Fruit fly (Drosophila melanogaster) whole organism, embryonic: ENCODE results near the gene Plod.

ENCODE experiments used
- Ada2b ChIP-seq: fragments of 200-800 bp; sonication (Bioruptor generic); IDR thresholded peaks from 2 replicates; pipeline ENCODE4 v1.3.6; 2022; ENCODE audit warnings: missing biosample characterization, missing genetic modification characterization
- CG1024 ChIP-seq: fragments of 200-800 bp; sonication (Bioruptor generic); IDR thresholded peaks from 2 replicates; pipeline ENCODE4 v1.3.6; 2022; ENCODE audit warnings: missing biosample characterization, missing genetic modification characterization
- CG10462 ChIP-seq: fragments of 200-800 bp; sonication (Bioruptor generic); optimal IDR thresholded peaks from 2 replicates; lab custom pipeline; 2016; ENCODE audit warnings: missing biosample characterization, missing genetic modification characterization
- CG11398 ChIP-seq: fragments of 200-800 bp; sonication (Bioruptor generic); optimal IDR thresholded peaks from 2 replicates; lab custom pipeline; 2016; ENCODE audit warnings: missing biosample characterization, missing genetic modification characterization
- CG12104 ChIP-seq: fragments of 200-800 bp; sonication (Bioruptor generic); optimal IDR thresholded peaks from 3 replicates; lab custom pipeline; 2016; ENCODE audit warnings: missing biosample characterization, missing genetic modification characterization
- CG12219 ChIP-seq: fragments of 200-800 bp; sonication (Bioruptor generic); optimal IDR thresholded peaks from 3 replicates; lab custom pipeline; 2018; ENCODE audit warnings: missing biosample characterization, mild to moderate bottlenecking, missing genetic modification characterization
- CG12236 ChIP-seq: fragments of 200-800 bp; sonication (Bioruptor generic); optimal IDR thresholded peaks from 2 replicates; lab custom pipeline; 2016; ENCODE audit warnings: missing biosample characterization, missing genetic modification characterization
- CG1529 ChIP-seq: fragments of 200-800 bp; sonication (Bioruptor generic); optimal IDR thresholded peaks from 3 replicates; lab custom pipeline; 2018; ENCODE audit warnings: missing biosample characterization, missing genetic modification characterization
- CG16863 ChIP-seq: fragments of 200-800 bp; sonication (Bioruptor generic); optimal IDR thresholded peaks from 3 replicates; lab custom pipeline; 2016; ENCODE audit warnings: missing biosample characterization, missing genetic modification characterization
- CG17829 ChIP-seq: fragments of 200-800 bp; optimal IDR thresholded peaks from 2 replicates; lab custom pipeline; 2019; ENCODE audit warnings: missing biosample characterization, mild to moderate bottlenecking, missing genetic modification characterization, moderate library complexity
- CG18599 ChIP-seq: fragments of 200-800 bp; sonication (Bioruptor generic); optimal IDR thresholded peaks from 3 replicates; lab custom pipeline; 2017; ENCODE audit warnings: missing biosample characterization, missing genetic modification characterization, mild to moderate bottlenecking, moderate library complexity, missing genetic modification reagents
- CG3065 ChIP-seq: fragments of 200-800 bp; sonication (Bioruptor generic); optimal IDR thresholded peaks from 2 replicates; lab custom pipeline; 2016; ENCODE audit warnings: missing biosample characterization, missing genetic modification characterization
- CG31224 ChIP-seq: fragments of 200-800 bp; sonication (Bioruptor generic); IDR thresholded peaks from 2 replicates; pipeline ENCODE4 v1.3.6; 2022; ENCODE audit warnings: missing biosample characterization, missing genetic modification characterization
- CG31365 ChIP-seq: fragments of 200-800 bp; sonication (Bioruptor generic); optimal IDR thresholded peaks from 2 replicates; lab custom pipeline; 2018; ENCODE audit warnings: missing biosample characterization, mild to moderate bottlenecking, missing genetic modification characterization
- CG34376 ChIP-seq: fragments of 200-800 bp; sonication (Bioruptor generic); optimal IDR thresholded peaks from 2 replicates; lab custom pipeline; 2018; ENCODE audit warnings: missing biosample characterization, mild to moderate bottlenecking, missing genetic modification characterization
- CG3838 ChIP-seq: fragments of 200-800 bp; sonication (Bioruptor generic); optimal IDR thresholded peaks from 3 replicates; lab custom pipeline; 2016; ENCODE audit warnings: missing biosample characterization, missing genetic modification characterization
- CG4404 ChIP-seq: fragments of 200-800 bp; sonication (Bioruptor generic); IDR thresholded peaks from 2 replicates; pipeline ENCODE4 v1.3.6; 2022; ENCODE audit warnings: missing biosample characterization, missing genetic modification characterization
- CG6272 ChIP-seq: fragments of 200-800 bp; sonication (Bioruptor generic); IDR thresholded peaks from 2 replicates; pipeline ENCODE4 v1.3.6; 2022; ENCODE audit warnings: missing biosample characterization, missing genetic modification characterization
- CG6854 ChIP-seq: fragments of 200-800 bp; sonication (Bioruptor generic); optimal IDR thresholded peaks from 3 replicates; lab custom pipeline; 2017; ENCODE audit warnings: missing biosample characterization, mild to moderate bottlenecking, missing genetic modification characterization
- CG7786 ChIP-seq: fragments of 200-800 bp; sonication (Bioruptor generic); optimal IDR thresholded peaks from 2 replicates; lab custom pipeline; 2016; ENCODE audit warnings: missing biosample characterization, missing genetic modification characterization
- CG8290 ChIP-seq, 3 experiments: fragments of 200-800 bp; sonication (Bioruptor generic); optimal IDR thresholded peaks; 2 replicates each; lab custom pipeline; 2016 to 2019; ENCODE audit warnings: missing biosample characterization in 3 of 3, missing genetic modification characterization in 3 of 3, mild to moderate bottlenecking in 2 of 3, moderate library complexity in 1 of 3
- CG9932 ChIP-seq: fragments of 200-800 bp; sonication (Bioruptor generic); IDR thresholded peaks from 2 replicates; pipeline ENCODE4 v1.3.6; 2022; ENCODE audit warnings: missing biosample characterization, missing genetic modification characterization
- Dad ChIP-seq: fragments of 200-800 bp; sonication (Bioruptor generic); optimal IDR thresholded peaks from 3 replicates; lab custom pipeline; 2016; ENCODE audit warnings: missing biosample characterization, missing genetic modification characterization
- Ets65A ChIP-seq: fragments of 200-800 bp; sonication (Bioruptor generic); peaks from one replicate; lab custom pipeline; 2016; ENCODE audit warnings: missing biosample characterization, missing genetic modification characterization
- Hmx ChIP-seq: fragments of 200-800 bp; sonication (Bioruptor generic); optimal IDR thresholded peaks from 2 replicates; lab custom pipeline; 2016; ENCODE audit warnings: missing biosample characterization, missing genetic modification characterization
- Hr3 ChIP-seq: fragments of 200-800 bp; sonication (Bioruptor generic); optimal IDR thresholded peaks from 3 replicates; lab custom pipeline; 2016; ENCODE audit warnings: missing biosample characterization, missing genetic modification characterization
- Hr51 ChIP-seq, 2 experiments: fragments of 200-800 bp; sonication (Bioruptor generic); optimal IDR thresholded peaks; 2 replicates in 1 of 2; 3 replicates in 1 of 2; lab custom pipeline; 2016 to 2018; ENCODE audit warnings: missing biosample characterization in 2 of 2, missing genetic modification characterization in 2 of 2, mild to moderate bottlenecking in 1 of 2, moderate library complexity in 1 of 2
- Hr78 ChIP-seq, 2 experiments: fragments of 200-800 bp in 1 of 2; fragments of >200 bp in 1 of 2; sonication (Bioruptor generic) in 1 of 2; optimal IDR thresholded peaks; 2 replicates each; lab custom pipeline; 2017 to 2019; ENCODE audit warnings: missing biosample characterization in 2 of 2, missing genetic modification characterization in 2 of 2, mild to moderate bottlenecking in 1 of 2, moderate library complexity in 1 of 2
- MESR4 ChIP-seq: fragments of 200-800 bp; sonication (Bioruptor generic); optimal IDR thresholded peaks from 2 replicates; lab custom pipeline; 2018; ENCODE audit warnings: missing biosample characterization, mild to moderate bottlenecking, missing genetic modification characterization, moderate library complexity
- Meics ChIP-seq: fragments of 200-800 bp; sonication (Bioruptor generic); optimal IDR thresholded peaks from 2 replicates; lab custom pipeline; 2017; ENCODE audit warnings: missing biosample characterization, mild to moderate bottlenecking, missing genetic modification characterization
- NfI ChIP-seq: fragments of 200-800 bp; sonication (Bioruptor generic); optimal IDR thresholded peaks from 3 replicates; lab custom pipeline; 2018; ENCODE audit warnings: missing biosample characterization, mild to moderate bottlenecking, missing genetic modification characterization, moderate library complexity
- Rfx ChIP-seq: fragments of 200-800 bp; sonication (Bioruptor generic); IDR thresholded peaks from 2 replicates; pipeline ENCODE4 v1.3.6; 2022; ENCODE audit warnings: missing biosample characterization, missing genetic modification characterization
- Stat92E ChIP-seq, 3 experiments: fragments of >200 bp in 2 of 3; fragments of 200-800 bp in 1 of 3; sonication (Bioruptor generic) in 1 of 3; optimal IDR thresholded peaks; 2 replicates each; lab custom pipeline; 2017 to 2019; ENCODE audit warnings: missing biosample characterization in 3 of 3, missing genetic modification characterization in 3 of 3, mild to moderate bottlenecking in 1 of 3, moderate library complexity in 1 of 3
- TFAM ChIP-seq: fragments of 200-800 bp; sonication (Bioruptor generic); optimal IDR thresholded peaks from 2 replicates; lab custom pipeline; 2017; ENCODE audit warnings: missing biosample characterization, missing genetic modification characterization, inconsistent platforms
- ase ChIP-seq: fragments of 200-800 bp; sonication (Bioruptor generic); IDR thresholded peaks from 3 replicates; pipeline ENCODE4 v1.3.6; 2022; ENCODE audit warnings: missing biosample characterization, missing genetic modification characterization
- bbx ChIP-seq: fragments of 200-800 bp; sonication (Bioruptor generic); IDR thresholded peaks from 2 replicates; pipeline ENCODE4 v1.3.6; 2022; ENCODE audit warnings: missing biosample characterization, missing genetic modification characterization; ENCODE audit not compliant: partially characterized antibody
- bcd ChIP-seq: fragments of 200-800 bp; sonication (Bioruptor generic); optimal IDR thresholded peaks from 2 replicates; lab custom pipeline; 2017; ENCODE audit warnings: missing biosample characterization, mild to moderate bottlenecking, missing genetic modification characterization
- cad ChIP-seq: fragments of >200 bp; optimal IDR thresholded peaks from 2 replicates; lab custom pipeline; 2017; ENCODE audit warnings: missing biosample characterization, missing genetic modification characterization
- chm ChIP-seq: fragments of 200-800 bp; sonication (Bioruptor generic); IDR thresholded peaks from 2 replicates; pipeline ENCODE4 v1.3.6; 2022; ENCODE audit warnings: missing biosample characterization, missing genetic modification characterization
- crol ChIP-seq: fragments of 200-800 bp; sonication (Bioruptor generic); IDR thresholded peaks from 2 replicates; pipeline ENCODE4 v1.3.6; 2022; ENCODE audit warnings: missing biosample characterization, missing genetic modification characterization
- dan ChIP-seq: fragments of 200-800 bp; sonication (Bioruptor generic); IDR thresholded peaks from 2 replicates; pipeline ENCODE4 v1.3.6; 2022; ENCODE audit warnings: missing biosample characterization, missing genetic modification characterization
- emc ChIP-seq: fragments of 200-800 bp; sonication (Bioruptor generic); optimal IDR thresholded peaks from 2 replicates; lab custom pipeline; 2016; ENCODE audit warnings: missing biosample characterization, missing genetic modification characterization
- exex ChIP-seq: fragments of 200-800 bp; sonication (Bioruptor generic); optimal IDR thresholded peaks from 4 replicates; lab custom pipeline; 2018; ENCODE audit warnings: missing biosample characterization, mild to moderate bottlenecking, missing genetic modification characterization, moderate library complexity
- fd3F ChIP-seq: fragments of 200-800 bp; sonication (Bioruptor generic); optimal IDR thresholded peaks from 2 replicates; lab custom pipeline; 2018; ENCODE audit warnings: missing biosample characterization, mild to moderate bottlenecking, missing genetic modification characterization, moderate library complexity
- ftz-f1 ChIP-seq: fragments of 200-800 bp; sonication (Bioruptor generic); optimal IDR thresholded peaks from 2 replicates; lab custom pipeline; 2016; ENCODE audit warnings: missing biosample characterization, missing genetic modification characterization
- ham ChIP-seq: fragments of 200-800 bp; sonication (Bioruptor generic); IDR thresholded peaks from 2 replicates; pipeline ENCODE4 v1.3.6; 2022; ENCODE audit warnings: missing biosample characterization, missing genetic modification characterization
- lbe ChIP-seq: fragments of 200-800 bp; sonication (Bioruptor generic); optimal IDR thresholded peaks from 2 replicates; lab custom pipeline; 2016; ENCODE audit warnings: missing biosample characterization, mild to moderate bottlenecking, missing genetic modification characterization
- onecut ChIP-seq: fragments of 200-800 bp; sonication (Bioruptor generic); IDR thresholded peaks from 2 replicates; pipeline ENCODE4 v1.3.6; 2022; ENCODE audit warnings: missing biosample characterization, missing genetic modification characterization
- pho ChIP-seq: fragments of 200-800 bp; sonication (Bioruptor generic); optimal IDR thresholded peaks from 2 replicates; lab custom pipeline; 2016; ENCODE audit warnings: missing biosample characterization, missing genetic modification characterization
- usp ChIP-seq: fragments of >200 bp; optimal IDR thresholded peaks from 2 replicates; lab custom pipeline; 2017; ENCODE audit warnings: missing biosample characterization, missing genetic modification characterization

Plod gene

dm6 chr3L:11251721-11252423 is 46.1 kb upstream of the Plod start, which contains the start of gene scyl (continued):
- peak; percentile 14 for TF ChIP-seq MESR4 (GFP tag; lab: Kevin White, UChicago)
- peak; percentile 11 for TF ChIP-seq CG7786
- no peak for TF ChIP-seq CG12236 (GFP tag; lab: Kevin White, UChicago)
- no peak for TF ChIP-seq CG4404 (GFP tag; lab: Robert Waterston, UW)
- TF ChIP-seq CG1529: peak; percentile 24
- no peak for TF ChIP-seq Hmx (GFP tag; lab: Kevin White, UChicago)
- TF ChIP-seq chm (GFP tag; lab: Robert Waterston, UW): peak; percentile 99
- no peak for TF ChIP-seq usp
- peak; percentile 67 for TF ChIP-seq Rfx
- TF ChIP-seq CG8290 (GFP tag; optimal IDR thresholded peaks at IDR 0.05; lab: Kevin White, UChicago): peak; percentile 26
- TF ChIP-seq CG8290 (tag; optimal IDR thresholded peaks at IDR 0.05; lab: Kevin White, UChicago): peak; percentile 43 to 85
- peak; percentile 53 for TF ChIP-seq CG9932
- TF ChIP-seq Meics (GFP tag; lab: Kevin White, UChicago): peak; percentile 54
- 0 out of 2 replicates have a peak, but pooled peaks have one; percentile 27 for TF ChIP-seq Ada2b (GFP tag; lab: Robert Waterston, UW)
- TF ChIP-seq CG3838: no peak
- TF ChIP-seq bbx (GFP tag; lab: Robert Waterston, UW): peak; percentile 79
- TF ChIP-seq CG1024 (GFP tag; lab: Robert Waterston, UW): peak; percentile 56; the same call in 1 of the 2 replicates
- peak; percentile 31; the same call in 1 of the 2 replicates for TF ChIP-seq crol
- TF ChIP-seq emc: no peak

dm6 chr3L:11248303-11248702 is 42.5 kb upstream of the Plod start:
- TF ChIP-seq onecut (GFP tag; lab: Robert Waterston, UW) (peak; percentile 41; the same call in 1 of the 2 replicates), CG6854 (GFP tag; lab: Kevin White, UChicago) (no peak), CG3065 (GFP tag; lab: Kevin White, UChicago) (no peak), Hr78 (GFP tag; optimal IDR thresholded peaks at IDR 0.05; lab: Kevin White, UChicago) (no peak), bcd (GFP tag; lab: Kevin White, UChicago) (no peak), Ada2b (GFP tag; lab: Robert Waterston, UW) (no peak), lbe (no peak), Hr3 (GFP tag; lab: Kevin White, UChicago) (no peak), Ets65A (GFP tag; lab: Kevin White, UChicago) (no peak), exex (tag; lab: Kevin White, UChicago) (no peak), CG17829 (no peak), fd3F (GFP tag; lab: Kevin White, UChicago) (no peak), dan (no peak), CG12104 (GFP tag; lab: Kevin White, UChicago) (no peak), ham (GFP tag; lab: Robert Waterston, UW) (no peak), ftz-f1 (GFP tag; lab: Kevin White, UChicago) (no peak), CG10462 (GFP tag; lab: Kevin White, UChicago) (no peak), pho (GFP tag; lab: Kevin White, UChicago) (no peak), CG31224 (GFP tag; lab: Robert Waterston, UW) (no peak), CG31365 (tag; lab: Kevin White, UChicago) (no peak), CG18599 (GFP tag; lab: Kevin White, UChicago) (no peak), ase (GFP tag; lab: Robert Waterston, UW) (no peak), CG34376 (GFP tag; lab: Kevin White, UChicago) (no peak), MESR4 (GFP tag; lab: Kevin White, UChicago) (no peak), CG6272 (GFP tag; lab: Robert Waterston, UW) (no peak), cad (GFP tag; lab: Kevin White, UChicago) (no peak), CG12219 (GFP tag; lab: Kevin White, UChicago) (no peak), Stat92E (GFP tag; optimal IDR thresholded peaks at IDR 0.05; lab: Kevin White, UChicago) (no peak), CG16863 (GFP tag; lab: Kevin White, UChicago) (no peak), NfI (GFP tag; lab: Kevin White, UChicago) (peak; percentile 10), TFAM (GFP tag; lab: Kevin White, UChicago) (no peak), Dad (GFP tag; lab: Kevin White, UChicago) (no peak), CG7786 (no peak), Hr51 (GFP tag; optimal IDR thresholded peaks at IDR 0.05; lab: Kevin White, UChicago) (peak in 1 of 2 experiments; percentile 19), CG11398 (GFP tag; lab: Kevin White, UChicago) (no peak)
